Worm (Caenorhabditis elegans) whole organism, young adult: ENCODE data around the gene rfc-3.

Experiments
- B0035.1 ChIP-seq: sonication (generic microtip); optimal IDR thresholded peaks from 2 replicates; lab custom pipeline; 2016; ENCODE audit warnings: missing genetic modification characterization, mild to moderate bottlenecking, missing compliant biosample characterization, missing genotype, missing genetic modification reagents
- B0261.1 ChIP-seq: sonication (generic microtip); optimal IDR thresholded peaks from 2 replicates; lab custom pipeline; 2016; ENCODE audit warnings: mild to moderate bottlenecking, missing genetic modification characterization, moderate library complexity, missing compliant biosample characterization
- C06A6.2 ChIP-seq: fragments of 200-800 bp; sonication (Bioruptor generic); conservative IDR thresholded peaks from 2 replicates; pipeline ENCODE4 v1.3.6; 2022; ENCODE audit warnings: missing genetic modification characterization, missing compliant biosample characterization
- F22D6.2 ChIP-seq: sonication (generic microtip); optimal IDR thresholded peaks from 2 replicates; lab custom pipeline; 2016; ENCODE audit warnings: mild to moderate bottlenecking, missing genetic modification characterization, missing compliant biosample characterization
- F49E8.2 ChIP-seq: sonication (generic microtip); optimal IDR thresholded peaks from 3 replicates; lab custom pipeline; 2017; ENCODE audit warnings: missing genetic modification characterization, mild to moderate bottlenecking, missing compliant biosample characterization, antibody characterized with exemption, moderate library complexity; ENCODE audit not compliant: insufficient read depth
- F52B5.7 ChIP-seq: sonication (generic microtip); optimal IDR thresholded peaks from 2 replicates; lab custom pipeline; 2016; ENCODE audit warnings: mild to moderate bottlenecking, missing genetic modification characterization, missing compliant biosample characterization
- F55B11.4 ChIP-seq: sonication (generic microtip); optimal IDR thresholded peaks from 2 replicates; lab custom pipeline; 2016; ENCODE audit warnings: missing compliant biosample characterization, missing genetic modification characterization, borderline replicate concordance; ENCODE audit not compliant: insufficient read depth
- F57C9.4 ChIP-seq: sonication (generic microtip); optimal IDR thresholded peaks from 2 replicates; lab custom pipeline; 2017; ENCODE audit warnings: mild to moderate bottlenecking, missing genetic modification characterization, missing compliant biosample characterization
- K11D2.4 ChIP-seq: fragments of 200-800 bp; sonication (Bioruptor generic); IDR thresholded peaks from 2 replicates; pipeline ENCODE4 v1.3.6; 2022; ENCODE audit warnings: missing genetic modification reagents, missing genetic modification characterization, missing compliant biosample characterization
- T07F8.4 ChIP-seq: sonication (generic microtip); optimal IDR thresholded peaks from 2 replicates; lab custom pipeline; 2016; ENCODE audit warnings: mild to moderate bottlenecking, missing genetic modification characterization, moderate library complexity, missing compliant biosample characterization
- T26A5.8 ChIP-seq: sonication (generic microtip); optimal IDR thresholded peaks from 2 replicates; lab custom pipeline; 2016; ENCODE audit warnings: missing genetic modification characterization, missing compliant biosample characterization
- Y53F4B.3 ChIP-seq: fragments of 200-800 bp; sonication (Bioruptor generic); IDR thresholded peaks from 2 replicates; pipeline ENCODE4 v1.3.6; 2022; ENCODE audit warnings: missing genetic modification reagents, missing genetic modification characterization, missing compliant biosample characterization
- Y67H2A.10 ChIP-seq: fragments of 200-800 bp; sonication (Bioruptor generic); conservative IDR thresholded peaks from 2 replicates; pipeline ENCODE4 v1.3.6; 2022; ENCODE audit warnings: missing genetic modification reagents, missing genetic modification characterization, missing compliant biosample characterization
- Y95B8A.8 ChIP-seq: fragments of 200-800 bp; sonication (Bioruptor generic); IDR thresholded peaks from 2 replicates; pipeline ENCODE4 v1.3.6; 2022; ENCODE audit warnings: missing genetic modification reagents, missing genetic modification characterization, missing compliant biosample characterization
- ZK185.1 ChIP-seq: sonication (generic microtip); optimal IDR thresholded peaks from 2 replicates; lab custom pipeline; 2016; ENCODE audit warnings: mild to moderate bottlenecking, missing genetic modification characterization, missing compliant biosample characterization; ENCODE audit not compliant: poor library complexity, severe bottlenecking
- atf-7 ChIP-seq: sonication (generic microtip); optimal IDR thresholded peaks from 2 replicates; lab custom pipeline; 2017; ENCODE audit warnings: mild to moderate bottlenecking, missing genetic modification characterization, missing compliant biosample characterization
- athp-1 ChIP-seq: sonication (generic microtip); optimal IDR thresholded peaks from 2 replicates; lab custom pipeline; 2017; ENCODE audit warnings: mild to moderate bottlenecking, missing genetic modification characterization, missing compliant biosample characterization
- attf-3 ChIP-seq: fragments of 200-800 bp; sonication (Bioruptor generic); conservative IDR thresholded peaks from 2 replicates; pipeline ENCODE4 v1.3.6; 2022; ENCODE audit warnings: missing genetic modification reagents, missing genetic modification characterization, missing compliant biosample characterization
- attf-5 ChIP-seq: fragments of 200-800 bp; sonication (Bioruptor generic); optimal IDR thresholded peaks from 2 replicates; lab custom pipeline; 2018; ENCODE audit warnings: mild to moderate bottlenecking, missing genetic modification characterization, missing compliant biosample characterization
- bed-1 ChIP-seq: fragments of 200-800 bp; sonication (Bioruptor generic); IDR thresholded peaks from 2 replicates; pipeline ENCODE4 v1.3.6; 2022; ENCODE audit warnings: missing genetic modification reagents, missing genetic modification characterization, missing compliant biosample characterization
- bed-2 ChIP-seq: fragments of 200-800 bp; sonication (Bioruptor generic); IDR thresholded peaks from 2 replicates; pipeline ENCODE4 v1.3.6; 2022; ENCODE audit warnings: missing genetic modification reagents, missing genetic modification characterization, missing compliant biosample characterization
- cebp-2 ChIP-seq: fragments of 200-800 bp; sonication (Bioruptor generic); IDR thresholded peaks from 2 replicates; pipeline ENCODE4 v1.3.6; 2022; ENCODE audit warnings: missing genetic modification characterization, missing compliant biosample characterization
- chd-7 ChIP-seq: sonication (generic microtip); optimal IDR thresholded peaks from 2 replicates; lab custom pipeline; 2016; ENCODE audit warnings: mild to moderate bottlenecking, missing genetic modification characterization, moderate library complexity, missing compliant biosample characterization
- efl-1 ChIP-seq: fragments of 150-350 bp; optimal IDR thresholded peaks from 2 replicates; lab custom pipeline; 2014; ENCODE audit warnings: missing biosample characterization, missing genetic modification reagents, missing genetic modification characterization
- egrh-3 ChIP-seq: fragments of 200-800 bp; sonication (Bioruptor generic); IDR thresholded peaks from 2 replicates; pipeline ENCODE4 v1.3.6; 2022; ENCODE audit warnings: missing genetic modification reagents, missing genetic modification characterization, missing compliant biosample characterization
- ekl-4 ChIP-seq: fragments of 200-800 bp; sonication (Bioruptor generic); IDR thresholded peaks from 2 replicates; pipeline ENCODE4 v1.3.6; 2022; ENCODE audit warnings: missing genetic modification reagents, missing genetic modification characterization, missing compliant biosample characterization
- hlh-12 ChIP-seq: sonication (generic microtip); optimal IDR thresholded peaks from 2 replicates; lab custom pipeline; 2016; ENCODE audit warnings: missing genetic modification characterization, missing compliant biosample characterization
- let-526 ChIP-seq: fragments of 200-800 bp; sonication (Bioruptor generic); IDR thresholded peaks from 2 replicates; pipeline ENCODE4 v1.3.6; 2022; ENCODE audit warnings: missing genetic modification reagents, missing genetic modification characterization, missing compliant biosample characterization
- lin-26 ChIP-seq: fragments of 200-800 bp; sonication (Bioruptor generic); IDR thresholded peaks from 2 replicates; pipeline ENCODE4 v1.3.6; 2022; ENCODE audit warnings: missing genetic modification reagents, missing genetic modification characterization, missing compliant biosample characterization
- lin-35 ChIP-seq, 3 experiments: fragments of 150-350 bp in 2 of 3; sonication (generic microtip) in 1 of 3; optimal IDR thresholded peaks; 2 replicates each; lab custom pipeline; 2014 to 2018; ENCODE audit warnings: missing biosample characterization in 3 of 3, missing genetic modification characterization in 3 of 3, missing genetic modification reagents in 3 of 3
- lin-40 ChIP-seq: sonication (generic microtip); optimal IDR thresholded peaks from 2 replicates; lab custom pipeline; 2016; ENCODE audit warnings: missing genetic modification characterization, mild to moderate bottlenecking, missing compliant biosample characterization, missing genotype, missing genetic modification reagents
- lin-54 ChIP-seq: fragments of 200-800 bp; sonication (Bioruptor generic); optimal IDR thresholded peaks from 2 replicates; lab custom pipeline; 2018; ENCODE audit warnings: mild to moderate bottlenecking, missing genetic modification characterization, missing compliant biosample characterization
- madf-10 ChIP-seq: sonication (generic microtip); optimal IDR thresholded peaks from 2 replicates; lab custom pipeline; 2016; ENCODE audit warnings: mild to moderate bottlenecking, missing genetic modification characterization, missing compliant biosample characterization
- madf-3 ChIP-seq: fragments of 200-800 bp; sonication (Bioruptor generic); IDR thresholded peaks from 2 replicates; pipeline ENCODE4 v1.3.6; 2022; ENCODE audit warnings: missing genetic modification reagents, missing genetic modification characterization, missing compliant biosample characterization
- mcd-1 ChIP-seq: fragments of 200-800 bp; sonication (Bioruptor generic); IDR thresholded peaks from 2 replicates; pipeline ENCODE4 v1.3.6; 2022; ENCODE audit warnings: missing genetic modification reagents, missing genetic modification characterization, missing compliant biosample characterization
- mel-28 ChIP-seq: sonication (generic microtip); optimal IDR thresholded peaks from 2 replicates; lab custom pipeline; 2016; ENCODE audit warnings: borderline replicate concordance, mild to moderate bottlenecking, missing genetic modification characterization, missing compliant biosample characterization
- mxl-1 ChIP-seq: sonication (generic microtip); optimal IDR thresholded peaks from 2 replicates; lab custom pipeline; 2016; ENCODE audit warnings: missing genetic modification characterization, missing compliant biosample characterization
- nfya-2 ChIP-seq: fragments of 200-800 bp; sonication (Bioruptor generic); IDR thresholded peaks from 2 replicates; pipeline ENCODE4 v1.3.6; 2022; ENCODE audit warnings: missing genetic modification reagents, missing genetic modification characterization, missing compliant biosample characterization
- nfyb-1 ChIP-seq: fragments of 200-800 bp; sonication (Bioruptor generic); IDR thresholded peaks from 2 replicates; pipeline ENCODE4 v1.3.6; 2022; ENCODE audit warnings: missing genetic modification reagents, missing genetic modification characterization, missing compliant biosample characterization
- nhr-80 ChIP-seq: sonication (generic microtip); optimal IDR thresholded peaks from 2 replicates; lab custom pipeline; 2016; ENCODE audit warnings: missing genetic modification characterization, missing compliant biosample characterization
- pbrm-1 ChIP-seq: fragments of 200-800 bp; sonication (Bioruptor generic); IDR thresholded peaks from 2 replicates; pipeline ENCODE4 v1.3.6; 2022; ENCODE audit warnings: missing genetic modification reagents, missing genetic modification characterization, missing compliant biosample characterization
- pha-4 ChIP-seq: fragments of 150-350 bp; sonication (generic microtip); optimal IDR thresholded peaks from 2 replicates; lab custom pipeline; 2014; ENCODE audit warnings: missing biosample characterization, missing genetic modification reagents, missing genetic modification characterization
- rec-8 ChIP-seq, 2 experiments: sonication (generic microtip); optimal IDR thresholded peaks; 2 replicates each; lab custom pipeline; 2016; ENCODE audit warnings: mild to moderate bottlenecking in 2 of 2, missing genetic modification characterization in 2 of 2, missing genetic modification reagents in 2 of 2, missing genotype in 2 of 2, missing biosample characterization in 1 of 2, missing compliant biosample characterization in 1 of 2, moderate library complexity in 1 of 2
- snpc-1.3 ChIP-seq: sonication (generic microtip); optimal IDR thresholded peaks from 2 replicates; lab custom pipeline; 2017; ENCODE audit warnings: missing genetic modification characterization, mild to moderate bottlenecking, missing compliant biosample characterization, antibody characterized with exemption, moderate library complexity, missing genotype, missing genetic modification reagents; ENCODE audit not compliant: insufficient read depth
- snpc-3.4 ChIP-seq: sonication (generic microtip); optimal IDR thresholded peaks from 2 replicates; lab custom pipeline; 2017; ENCODE audit warnings: missing genetic modification characterization, mild to moderate bottlenecking, missing compliant biosample characterization, antibody characterized with exemption, moderate library complexity, missing genotype, missing genetic modification reagents
- tbx-9 ChIP-seq: sonication (generic microtip); optimal IDR thresholded peaks from 2 replicates; lab custom pipeline; 2016; ENCODE audit warnings: borderline replicate concordance, missing genetic modification characterization, inconsistent platforms, missing compliant biosample characterization
- xnd-1 ChIP-seq: sonication (generic microtip); optimal IDR thresholded peaks from 2 replicates; lab custom pipeline; 2016; ENCODE audit warnings: missing genotype, missing genetic modification reagents, missing genetic modification characterization, missing compliant biosample characterization
- zim-3 ChIP-seq: sonication (generic microtip); optimal IDR thresholded peaks from 2 replicates; lab custom pipeline; 2017; ENCODE audit warnings: mild to moderate bottlenecking, missing genetic modification characterization, moderate library complexity, missing compliant biosample characterization
- ztf-28 ChIP-seq: fragments of 200-800 bp; sonication (Bioruptor generic); IDR thresholded peaks from 2 replicates; pipeline ENCODE4 v1.3.6; 2022; ENCODE audit warnings: missing genetic modification reagents, missing genetic modification characterization, missing compliant biosample characterization

The rfc-3 gene

DNA sequence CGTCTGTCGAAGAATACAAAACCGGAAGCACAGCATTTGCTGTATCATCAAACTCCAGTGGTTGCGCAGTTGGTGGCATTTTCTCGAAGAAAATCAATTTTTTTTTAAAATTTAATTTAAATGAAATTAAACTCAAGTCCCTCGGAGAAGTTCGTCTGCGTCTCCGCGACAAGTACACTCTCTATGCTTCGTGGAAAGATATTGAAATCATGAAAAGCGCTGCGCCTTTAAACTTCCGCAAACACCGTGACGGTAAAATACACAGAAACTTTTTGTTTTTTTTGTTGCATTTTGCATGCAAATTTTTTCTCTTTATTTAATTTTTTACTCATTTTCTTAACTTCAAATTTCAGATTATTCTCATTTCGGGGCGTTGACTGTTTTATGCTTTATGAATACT, 3.1 kb downstream of the rfc-3 start, which contains the start of the genes dli-1, tin-9.2 and exos-4.1 (continued):
- TF ChIP-seq pha-4 (tag; lab: Kevin White, UChicago), result no peak
- no peak for TF ChIP-seq cebp-2 (GFP tag; lab: Robert Waterston, UW)
- no peak for TF ChIP-seq bed-1 (GFP tag; lab: Robert Waterston, UW)
- TF ChIP-seq F49E8.2, result peak; percentile 43
- no peak for TF ChIP-seq T07F8.4 (tag; lab: Kevin White, UChicago)
- no peak for TF ChIP-seq B0035.1 (tag; lab: Kevin White, UChicago)
- TF ChIP-seq B0261.1 (tag; lab: Kevin White, UChicago), result no peak
- no peak for TF ChIP-seq lin-26 (GFP tag; lab: Robert Waterston, UW)
- TF ChIP-seq nhr-80, result no peak
- TF ChIP-seq egrh-3 (GFP tag; lab: Robert Waterston, UW), result no peak
- TF ChIP-seq nfyb-1 (GFP tag; lab: Robert Waterston, UW), result 0 out of 2 replicates have a peak, but pooled peaks have one; percentile 36
- TF ChIP-seq mcd-1, result peak; percentile 77
- 0 out of 2 replicates have a peak, but pooled peaks have one; percentile 11 for TF ChIP-seq K11D2.4 (GFP tag; lab: Robert Waterston, UW)
- TF ChIP-seq xnd-1 (tag; lab: Kevin White, UChicago), result no peak
- peak; percentile 38; the same call in 1 of the 2 replicates for TF ChIP-seq pbrm-1 (GFP tag; lab: Robert Waterston, UW)
- no peak for TF ChIP-seq let-526 (GFP tag; lab: Robert Waterston, UW)
- TF ChIP-seq F55B11.4 (tag; lab: Kevin White, UChicago), result no peak
- no peak for TF ChIP-seq tbx-9 (tag; lab: Kevin White, UChicago)
- TF ChIP-seq nfya-2 (GFP tag; lab: Robert Waterston, UW), result no peak
- TF ChIP-seq mxl-1 (tag; lab: Kevin White, UChicago), result no peak
- TF ChIP-seq atf-7 (tag; lab: Kevin White, UChicago), result no peak
- TF ChIP-seq F52B5.7 (tag; lab: Kevin White, UChicago), result no peak
- TF ChIP-seq snpc-1.3 (tag; lab: Kevin White, UChicago), result peak; percentile 77
- TF ChIP-seq Y53F4B.3 (GFP tag; lab: Robert Waterston, UW), result no peak
- no peak for TF ChIP-seq F57C9.4 (tag; lab: Kevin White, UChicago)
- TF ChIP-seq C06A6.2 (GFP tag; lab: Robert Waterston, UW), result no peak
- TF ChIP-seq ztf-28 (GFP tag; lab: Robert Waterston, UW), result no peak
- no peak for TF ChIP-seq ekl-4 (GFP tag; lab: Robert Waterston, UW)
- peak; percentile 71 for TF ChIP-seq lin-54 (GFP tag; lab: Kevin White, UChicago)
- TF ChIP-seq lin-40 (tag; lab: Kevin White, UChicago), result peak; percentile 63
- no peak for TF ChIP-seq bed-2 (GFP tag; lab: Robert Waterston, UW)
- TF ChIP-seq madf-10 (tag; lab: Kevin White, UChicago), result no peak
- TF ChIP-seq athp-1, result no peak
- TF ChIP-seq attf-3 (GFP tag; lab: Robert Waterston, UW), result peak; percentile 29; the same call in 1 of the 2 replicates
- TF ChIP-seq madf-3 (GFP tag; lab: Robert Waterston, UW), result no peak
- TF ChIP-seq F22D6.2 (tag; lab: Kevin White, UChicago), result no peak
- peak; percentile 80 for TF ChIP-seq attf-5
- TF ChIP-seq Y67H2A.10, result no peak
- no peak for TF ChIP-seq T26A5.8 (tag; lab: Kevin White, UChicago)
- peak; percentile 6 for TF ChIP-seq snpc-3.4
- TF ChIP-seq hlh-12 (tag; lab: Kevin White, UChicago), result no peak
- no peak for TF ChIP-seq mel-28 (tag; lab: Kevin White, UChicago)
- no peak for TF ChIP-seq chd-7
- TF ChIP-seq rec-8 (tag; optimal IDR thresholded peaks at IDR 0.05; lab: Kevin White, UChicago), result no peak
- no peak for TF ChIP-seq Y95B8A.8
- TF ChIP-seq lin-35 (GFP tag; optimal IDR thresholded peaks at IDR 0.05; lab: Kevin White, UChicago), result peak in 1 of 3 experiments; percentile 25
- TF ChIP-seq ZK185.1 (tag; lab: Kevin White, UChicago), result no peak
- no peak for TF ChIP-seq zim-3 (tag; lab: Kevin White, UChicago)
- peak; percentile 39 for TF ChIP-seq efl-1 (GFP tag; lab: Kevin White, UChicago)
